Worm (Caenorhabditis elegans) whole organism, late embryonic: ENCODE measurements around the gene fbxb-10.

ENCODE experiments used
- C08G9.2 ChIP-seq: sonication (generic microtip); optimal IDR thresholded peaks from 2 replicates; lab custom pipeline; 2016; ENCODE audit warnings: mild to moderate bottlenecking, missing genetic modification characterization, moderate library complexity, missing compliant biosample characterization
- K09A11.1 ChIP-seq: sonication (generic microtip); optimal IDR thresholded peaks from 2 replicates; lab custom pipeline; 2017; ENCODE audit warnings: antibody characterized with exemption, mild to moderate bottlenecking, missing genetic modification characterization, missing compliant biosample characterization; ENCODE audit not compliant: insufficient read depth
- T23F11.4 ChIP-seq: fragments of 200-800 bp; sonication (Bioruptor generic); optimal IDR thresholded peaks from 2 replicates; lab custom pipeline; 2018; ENCODE audit warnings: mild to moderate bottlenecking, missing genetic modification characterization, missing compliant biosample characterization
- Y22D7AL.16 ChIP-seq: sonication (generic microtip); optimal IDR thresholded peaks from 2 replicates; lab custom pipeline; 2016; ENCODE audit warnings: missing genetic modification characterization, missing compliant biosample characterization
- ceh-14 ChIP-seq: sonication (generic microtip); optimal IDR thresholded peaks from 2 replicates; lab custom pipeline; 2016; ENCODE audit warnings: missing genotype, missing genetic modification characterization, missing compliant biosample characterization
- ceh-19 ChIP-seq: fragments of 200-800 bp; sonication (Bioruptor generic); optimal IDR thresholded peaks from 2 replicates; lab custom pipeline; 2018; ENCODE audit warnings: mild to moderate bottlenecking, missing genetic modification characterization, missing compliant biosample characterization
- ceh-24 ChIP-seq: sonication (generic microtip); optimal IDR thresholded peaks from 2 replicates; lab custom pipeline; 2016; ENCODE audit warnings: mild to moderate bottlenecking, missing genetic modification characterization, missing compliant biosample characterization
- ceh-31 ChIP-seq: sonication (generic microtip); optimal IDR thresholded peaks from 2 replicates; lab custom pipeline; 2016; ENCODE audit warnings: missing genetic modification characterization, missing compliant biosample characterization
- ceh-34 ChIP-seq: sonication (generic microtip); optimal IDR thresholded peaks from 2 replicates; lab custom pipeline; 2016; ENCODE audit warnings: mild to moderate bottlenecking, missing genetic modification characterization, missing compliant biosample characterization
- ceh-45 ChIP-seq: fragments of 200-800 bp; sonication (Bioruptor generic); IDR thresholded peaks from 2 replicates; pipeline ENCODE4 v1.3.6; 2022; ENCODE audit warnings: missing genetic modification reagents, missing genetic modification characterization, missing compliant biosample characterization
- ceh-48 ChIP-seq: sonication (generic microtip); optimal IDR thresholded peaks from 2 replicates; lab custom pipeline; 2016; ENCODE audit warnings: missing genetic modification characterization, inconsistent platforms, missing compliant biosample characterization
- ceh-6 ChIP-seq: fragments of 200-800 bp; sonication (Bioruptor generic); optimal IDR thresholded peaks from 2 replicates; lab custom pipeline; 2018; ENCODE audit warnings: mild to moderate bottlenecking, missing genetic modification characterization, missing compliant biosample characterization
- che-1 ChIP-seq: sonication (generic microtip); optimal IDR thresholded peaks from 2 replicates; lab custom pipeline; 2016; ENCODE audit warnings: mild to moderate bottlenecking, missing genetic modification characterization, missing compliant biosample characterization
- elt-2 ChIP-seq: sonication (generic microtip); optimal IDR thresholded peaks from 2 replicates; lab custom pipeline; 2016; ENCODE audit warnings: missing genetic modification reagents, missing genetic modification characterization, missing compliant biosample characterization
- fax-1 ChIP-seq: sonication (generic microtip); optimal IDR thresholded peaks from 2 replicates; lab custom pipeline; 2016; ENCODE audit warnings: missing genotype, missing genetic modification characterization, missing compliant biosample characterization
- hlh-15 ChIP-seq: sonication (generic microtip); optimal IDR thresholded peaks from 2 replicates; lab custom pipeline; 2016; ENCODE audit warnings: missing genetic modification characterization, missing compliant biosample characterization
- hlh-6 ChIP-seq: sonication (generic microtip); optimal IDR thresholded peaks from 2 replicates; lab custom pipeline; 2016; ENCODE audit warnings: missing genotype, missing genetic modification characterization, missing compliant biosample characterization
- mec-3 ChIP-seq: sonication (generic microtip); optimal IDR thresholded peaks from 2 replicates; lab custom pipeline; 2016; ENCODE audit warnings: borderline replicate concordance, missing genetic modification characterization, missing compliant biosample characterization
- nfya-1 ChIP-seq: sonication (generic microtip); optimal IDR thresholded peaks from 2 replicates; lab custom pipeline; 2017; ENCODE audit warnings: missing genetic modification characterization, mild to moderate bottlenecking, missing compliant biosample characterization, antibody characterized with exemption, moderate library complexity
- nhr-232 ChIP-seq: sonication (generic microtip); optimal IDR thresholded peaks from 2 replicates; lab custom pipeline; 2016; ENCODE audit warnings: missing genetic modification characterization, missing compliant biosample characterization
- odd-2 ChIP-seq: sonication (generic microtip); optimal IDR thresholded peaks from 2 replicates; lab custom pipeline; 2017; ENCODE audit warnings: antibody characterized with exemption, mild to moderate bottlenecking, missing genetic modification characterization, missing compliant biosample characterization
- pat-9 ChIP-seq: fragments of 200-800 bp; sonication (Bioruptor generic); optimal IDR thresholded peaks from 2 replicates; lab custom pipeline; 2018; ENCODE audit warnings: mild to moderate bottlenecking, missing genetic modification characterization, moderate library complexity, missing compliant biosample characterization
- pax-1 ChIP-seq: fragments of 150-350 bp; optimal IDR thresholded peaks from 2 replicates; lab custom pipeline; 2014; ENCODE audit warnings: missing biosample characterization, missing genetic modification characterization
- pha-2 ChIP-seq: sonication (generic microtip); optimal IDR thresholded peaks from 2 replicates; lab custom pipeline; 2017; ENCODE audit warnings: mild to moderate bottlenecking, missing genetic modification characterization, missing compliant biosample characterization
- pha-4 ChIP-seq: fragments of 150-350 bp; optimal IDR thresholded peaks from 2 replicates; lab custom pipeline; 2018; ENCODE audit warnings: missing biosample characterization, missing genetic modification reagents, missing genetic modification characterization
- pqm-1 ChIP-seq: sonication (generic microtip); optimal IDR thresholded peaks from 2 replicates; lab custom pipeline; 2016; ENCODE audit warnings: missing genetic modification characterization, missing compliant biosample characterization
- pros-1 ChIP-seq: fragments of 150-350 bp; optimal IDR thresholded peaks from 2 replicates; lab custom pipeline; 2014; ENCODE audit warnings: missing biosample characterization, missing genetic modification reagents, missing genetic modification characterization
- rnt-1 ChIP-seq: sonication (generic microtip); optimal IDR thresholded peaks from 2 replicates; lab custom pipeline; 2016; ENCODE audit warnings: missing genetic modification characterization, missing compliant biosample characterization
- sdc-2 ChIP-seq: sonication (generic microtip); optimal IDR thresholded peaks from 2 replicates; lab custom pipeline; 2016; ENCODE audit warnings: missing genotype, missing genetic modification characterization, missing compliant biosample characterization
- sox-4 ChIP-seq: sonication (generic microtip); optimal IDR thresholded peaks from 2 replicates; lab custom pipeline; 2017; ENCODE audit warnings: mild to moderate bottlenecking, missing genetic modification characterization, inconsistent platforms, missing compliant biosample characterization
- syd-9 ChIP-seq: sonication (generic microtip); optimal IDR thresholded peaks from 2 replicates; lab custom pipeline; 2016; ENCODE audit warnings: mild to moderate bottlenecking, missing genetic modification characterization, moderate library complexity, missing compliant biosample characterization
- tbx-7 ChIP-seq: sonication (generic microtip); optimal IDR thresholded peaks from 2 replicates; lab custom pipeline; 2016; ENCODE audit warnings: missing genotype, missing genetic modification characterization, missing compliant biosample characterization
- unc-55 ChIP-seq: sonication (generic microtip); optimal IDR thresholded peaks from 2 replicates; lab custom pipeline; 2017; ENCODE audit warnings: missing biosample characterization, missing genetic modification reagents, missing genetic modification characterization
- unc-86 ChIP-seq: sonication (generic microtip); optimal IDR thresholded peaks from 2 replicates; lab custom pipeline; 2016; ENCODE audit warnings: missing genetic modification characterization, missing compliant biosample characterization

The fbxb-10 gene

ce11 chrII:1850299-1850698, 32.1 kb upstream of the fbxb-10 start, which contains the start of gene fbxb-96:
fbxb-96 (minus strand) TSS chrII:1850399.
- no peak for TF ChIP-seq sdc-2
- TF ChIP-seq rnt-1: no peak
- no peak for TF ChIP-seq ceh-19
- TF ChIP-seq ceh-24: no peak
- TF ChIP-seq C08G9.2 (tag; lab: Kevin White, UChicago): no peak
- no peak for TF ChIP-seq syd-9 (tag; lab: Kevin White, UChicago)
- no peak for TF ChIP-seq pax-1 (tag; lab: Kevin White, UChicago)
- no peak for TF ChIP-seq sox-4
- no peak for TF ChIP-seq ceh-31 (tag; lab: Kevin White, UChicago)
- TF ChIP-seq hlh-15: no peak
- no peak for TF ChIP-seq ceh-48 (tag; lab: Kevin White, UChicago)

DNA sequence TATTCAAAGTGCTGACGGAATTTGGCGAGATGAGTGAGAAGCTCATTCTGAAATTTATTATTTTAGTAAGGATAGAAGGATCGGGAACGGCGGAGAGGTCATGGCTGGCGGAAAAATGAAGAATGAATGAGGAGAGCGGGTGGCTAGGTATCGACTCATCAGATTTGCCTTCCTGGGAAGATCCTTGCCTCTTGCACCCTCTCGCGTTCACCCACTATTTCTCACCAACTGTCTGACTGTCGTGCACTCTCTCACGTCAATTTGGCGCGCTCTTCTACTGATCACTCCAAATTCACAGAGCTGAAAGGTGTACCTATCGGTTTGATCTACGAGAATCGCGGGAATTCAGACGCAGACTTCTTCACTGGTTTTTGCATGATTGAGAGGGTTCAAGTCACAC, 29.9 kb upstream of the fbxb-10 start, which contains the start of gene fbxb-97:
Gene fbxb-97 (minus strand): TSS at position 53 of the 400 bp plus-strand sequence.
- no peak for TF ChIP-seq pha-4 (tag; lab: Kevin White, UChicago)
- TF ChIP-seq ceh-45: no peak
- TF ChIP-seq pros-1 (tag; lab: Kevin White, UChicago): no peak
- TF ChIP-seq pha-2 (tag; lab: Kevin White, UChicago): no peak
- no peak for TF ChIP-seq ceh-24
- no peak for TF ChIP-seq hlh-15
- no peak for TF ChIP-seq che-1 (tag; lab: Kevin White, UChicago)
- no peak for TF ChIP-seq fax-1 (tag; lab: Kevin White, UChicago)
- TF ChIP-seq odd-2 (tag; lab: Kevin White, UChicago): no peak
- no peak for TF ChIP-seq ceh-34 (tag; lab: Kevin White, UChicago)
- TF ChIP-seq tbx-7 (tag; lab: Kevin White, UChicago): no peak
- no peak for TF ChIP-seq unc-86 (tag; lab: Kevin White, UChicago)
- TF ChIP-seq pat-9: no peak

ce11 chrII:1844552-1844951, 26.4 kb upstream of the fbxb-10 start:
- TF ChIP-seq odd-2 (tag; lab: Kevin White, UChicago) (no peak), ceh-24 (no peak), nfya-1 (peak; percentile 78), nhr-232 (tag; lab: Kevin White, UChicago) (no peak), ceh-19 (no peak), pqm-1 (tag; lab: Kevin White, UChicago) (no peak), K09A11.1 (tag; lab: Kevin White, UChicago) (no peak), ceh-34 (tag; lab: Kevin White, UChicago) (no peak)

DNA sequence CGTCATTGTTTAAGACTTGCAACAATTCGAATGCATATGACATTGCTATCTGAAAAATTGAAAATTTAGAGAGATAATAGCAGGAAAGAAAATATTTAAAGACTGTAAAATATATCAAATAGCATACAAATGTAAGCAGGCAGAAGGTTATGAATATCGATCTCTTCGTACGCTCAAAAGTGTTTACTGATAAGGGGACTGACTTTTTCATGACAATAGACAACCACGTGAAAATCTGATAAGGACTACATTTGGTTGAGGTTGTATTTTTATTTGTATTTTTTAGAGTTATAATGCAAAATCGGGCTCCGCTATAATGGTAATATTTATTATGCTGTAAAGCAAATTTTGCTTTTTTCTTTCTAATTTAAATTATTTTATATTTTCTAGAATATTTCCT, 24.7 kb upstream of the fbxb-10 start, which contains the start of the genes C52E2.5 and C52E2.4:
Gene C52E2.5 (minus strand): TSS at position 43 of the 400 bp plus-strand sequence.
Gene C52E2.4 (plus strand): TSS at position 252 of the 400 bp plus-strand sequence.
- peak; percentile 67 for TF ChIP-seq elt-2 (tag; lab: Kevin White, UChicago)
- no peak for TF ChIP-seq pqm-1 (tag; lab: Kevin White, UChicago)

DNA sequence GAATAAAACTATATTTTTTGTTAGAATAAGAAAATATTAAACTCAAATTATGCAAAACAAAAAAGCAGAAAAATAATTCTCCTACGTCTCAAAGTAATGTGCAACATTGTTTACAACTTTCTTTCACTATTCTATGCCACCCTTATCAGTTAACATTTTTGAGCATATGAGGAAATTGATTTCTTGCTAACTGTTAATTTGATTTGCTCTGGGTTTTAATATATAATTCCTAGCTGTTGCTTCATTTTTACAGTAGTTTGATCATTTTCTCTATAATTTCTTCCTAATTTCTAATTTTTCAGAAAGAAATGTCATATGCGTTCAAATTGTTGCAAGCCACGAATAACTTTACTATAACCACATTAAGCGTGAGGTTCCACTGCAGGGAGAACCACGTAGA, 18.0 kb upstream of the fbxb-10 start, which contains the start of gene T08E11.1:
Gene T08E11.1 (plus strand): TSS at position 301 of the 400 bp plus-strand sequence.
- TF ChIP-seq pax-1 (tag; lab: Kevin White, UChicago) (no peak), T23F11.4 (no peak), mec-3 (tag; lab: Kevin White, UChicago) (no peak), unc-86 (tag; lab: Kevin White, UChicago) (no peak), ceh-6 (GFP tag; lab: Kevin White, UChicago) (no peak), Y22D7AL.16 (tag; lab: Kevin White, UChicago) (no peak), ceh-14 (tag; lab: Kevin White, UChicago) (no peak), elt-2 (tag; lab: Kevin White, UChicago) (no peak), hlh-6 (tag; lab: Kevin White, UChicago) (no peak), ceh-34 (tag; lab: Kevin White, UChicago) (no peak), unc-55 (GFP tag; lab: Kevin White, UChicago) (no peak), pha-2 (tag; lab: Kevin White, UChicago) (no peak)
- TF ChIP-seq, all 69 proteins: peak for 0
